Fruit fly (Drosophila melanogaster) whole organism, embryonic: ENCODE data around the gene Patr-1.

Source experiments
- Atf-2 ChIP-seq: fragments of 200-800 bp; sonication (Bioruptor generic); optimal IDR thresholded peaks from 2 replicates; lab custom pipeline; 2016; ENCODE audit warnings: missing biosample characterization, missing genetic modification characterization
- Atf6 ChIP-seq: fragments of 200-800 bp; sonication (Bioruptor generic); IDR thresholded peaks from 2 replicates; pipeline ENCODE4 v1.3.6; 2022; ENCODE audit warnings: missing biosample characterization, missing genetic modification characterization
- B-H2 ChIP-seq: fragments of 200-800 bp; sonication (Bioruptor generic); optimal IDR thresholded peaks from 2 replicates; lab custom pipeline; 2018; ENCODE audit warnings: missing biosample characterization, mild to moderate bottlenecking, missing genetic modification characterization
- BEAF-32 ChIP-seq: fragments of 200-800 bp; sonication (Bioruptor generic); optimal IDR thresholded peaks from 3 replicates; lab custom pipeline; 2017; ENCODE audit warnings: missing biosample characterization, missing genetic modification characterization, mild to moderate bottlenecking, moderate library complexity, missing genetic modification reagents
- Bgb ChIP-seq: fragments of 200-800 bp; sonication (Bioruptor generic); IDR thresholded peaks from 2 replicates; pipeline ENCODE4 v1.3.6; 2022; ENCODE audit warnings: missing biosample characterization, missing genetic modification characterization; ENCODE audit not compliant: partially characterized antibody
- CG10462 ChIP-seq: fragments of 200-800 bp; sonication (Bioruptor generic); optimal IDR thresholded peaks from 2 replicates; lab custom pipeline; 2016; ENCODE audit warnings: missing biosample characterization, missing genetic modification characterization
- CG11085 ChIP-seq: fragments of 200-800 bp; sonication (Bioruptor generic); IDR thresholded peaks from 2 replicates; pipeline ENCODE4 v1.3.6; 2022; ENCODE audit warnings: missing biosample characterization, missing genetic modification characterization
- CG13775 ChIP-seq: fragments of 200-800 bp; sonication (Bioruptor generic); optimal IDR thresholded peaks from 3 replicates; lab custom pipeline; 2017; ENCODE audit warnings: missing biosample characterization, mild to moderate bottlenecking, missing genetic modification characterization
- CG14050 ChIP-seq: fragments of 200-800 bp; sonication (Bioruptor generic); IDR thresholded peaks from 3 replicates; pipeline ENCODE4 v1.3.6; 2022; ENCODE audit warnings: missing biosample characterization, missing genetic modification characterization
- CG14710 ChIP-seq: fragments of 200-800 bp; sonication (Bioruptor generic); optimal IDR thresholded peaks from 3 replicates; lab custom pipeline; 2019; ENCODE audit warnings: missing biosample characterization, mild to moderate bottlenecking, missing genetic modification characterization, moderate library complexity
- CG15696 ChIP-seq: fragments of 200-800 bp; sonication (Bioruptor generic); optimal IDR thresholded peaks from 2 replicates; lab custom pipeline; 2019; ENCODE audit warnings: missing biosample characterization, mild to moderate bottlenecking, missing genetic modification characterization, moderate library complexity
- CG16779 ChIP-seq: fragments of 200-800 bp; sonication (Bioruptor generic); IDR thresholded peaks from 2 replicates; pipeline ENCODE4 v1.3.6; 2022; ENCODE audit warnings: missing biosample characterization, missing genetic modification characterization
- CG16815 ChIP-seq: fragments of 200-800 bp; sonication (Bioruptor generic); optimal IDR thresholded peaks from 3 replicates; lab custom pipeline; 2017; ENCODE audit warnings: missing biosample characterization, mild to moderate bottlenecking, missing genetic modification characterization
- CG17186 ChIP-seq: fragments of 200-800 bp; sonication (Bioruptor generic); optimal IDR thresholded peaks from 3 replicates; lab custom pipeline; 2017; ENCODE audit warnings: missing biosample characterization, missing genetic modification reagents, missing genetic modification characterization
- CG2120 ChIP-seq: fragments of 200-800 bp; sonication (Bioruptor generic); optimal IDR thresholded peaks from 3 replicates; lab custom pipeline; 2016; ENCODE audit warnings: missing biosample characterization, missing genetic modification characterization
- CG3407 ChIP-seq: fragments of 200-800 bp; sonication (Bioruptor generic); optimal IDR thresholded peaks from 2 replicates; lab custom pipeline; 2018; ENCODE audit warnings: missing biosample characterization, mild to moderate bottlenecking, missing genetic modification characterization
- CG7745 ChIP-seq: fragments of 200-800 bp; sonication (Bioruptor generic); optimal IDR thresholded peaks from 2 replicates; lab custom pipeline; 2018; ENCODE audit warnings: missing biosample characterization, mild to moderate bottlenecking, missing genetic modification characterization, moderate library complexity
- CG8765 ChIP-seq: fragments of 200-800 bp; sonication (Bioruptor generic); IDR thresholded peaks from 2 replicates; pipeline ENCODE4 v1.3.6; 2022; ENCODE audit warnings: missing biosample characterization, missing genetic modification characterization
- CG9797 ChIP-seq: fragments of 200-800 bp; sonication (Bioruptor generic); optimal IDR thresholded peaks from 3 replicates; lab custom pipeline; 2018; ENCODE audit warnings: missing biosample characterization, mild to moderate bottlenecking, missing genetic modification characterization
- CG9932 ChIP-seq: fragments of 200-800 bp; sonication (Bioruptor generic); IDR thresholded peaks from 2 replicates; pipeline ENCODE4 v1.3.6; 2022; ENCODE audit warnings: missing biosample characterization, missing genetic modification characterization
- Hand ChIP-seq: fragments of 200-800 bp; sonication (Bioruptor generic); optimal IDR thresholded peaks from 2 replicates; lab custom pipeline; 2017; ENCODE audit warnings: mild to moderate bottlenecking, missing biosample characterization, missing genetic modification reagents, missing genetic modification characterization
- Jarid2 ChIP-seq: fragments of 200-800 bp; sonication (Bioruptor generic); optimal IDR thresholded peaks from 3 replicates; lab custom pipeline; 2017; ENCODE audit warnings: mild to moderate bottlenecking, missing biosample characterization, missing genetic modification reagents, missing genetic modification characterization
- Lpt ChIP-seq: fragments of >200 bp; optimal IDR thresholded peaks from 2 replicates; lab custom pipeline; 2018; ENCODE audit warnings: missing biosample characterization, missing genetic modification characterization
- MBD-R2 ChIP-seq: fragments of 200-800 bp; sonication (Bioruptor generic); IDR thresholded peaks from 2 replicates; pipeline ENCODE4 v1.3.6; 2022; ENCODE audit warnings: missing biosample characterization, missing genetic modification characterization
- Max ChIP-seq: fragments of 200-800 bp; sonication (Bioruptor generic); optimal IDR thresholded peaks from 2 replicates; lab custom pipeline; 2016; ENCODE audit warnings: missing biosample characterization, mild to moderate bottlenecking, missing genetic modification characterization
- Mes4 ChIP-seq: fragments of 200-800 bp; sonication (Bioruptor generic); optimal IDR thresholded peaks from 2 replicates; lab custom pipeline; 2016; ENCODE audit warnings: missing biosample characterization, missing genetic modification characterization
- NFAT ChIP-seq: fragments of 200-800 bp; sonication (Bioruptor generic); IDR thresholded peaks from 2 replicates; pipeline ENCODE4 v1.3.6; 2022; ENCODE audit warnings: missing biosample characterization, missing genetic modification characterization
- NK7.1 ChIP-seq: fragments of 200-800 bp; sonication (Bioruptor generic); optimal IDR thresholded peaks from 3 replicates; lab custom pipeline; 2016; ENCODE audit warnings: missing biosample characterization, missing genetic modification characterization
- Nf-YA ChIP-seq: fragments of 200-800 bp; sonication (Bioruptor generic); IDR thresholded peaks from 2 replicates; pipeline ENCODE4 v1.3.6; 2022; ENCODE audit warnings: missing biosample characterization, missing genetic modification characterization
- Optix ChIP-seq: fragments of 200-800 bp; sonication (Bioruptor generic); IDR thresholded peaks from 3 replicates; pipeline ENCODE4 v1.3.6; 2022; ENCODE audit warnings: missing biosample characterization, missing genetic modification characterization
- Spps ChIP-seq: fragments of 200-800 bp; sonication (Bioruptor generic); optimal IDR thresholded peaks from 2 replicates; lab custom pipeline; 2018; ENCODE audit warnings: missing biosample characterization, mild to moderate bottlenecking, missing genetic modification characterization
- Trl ChIP-seq, 3 experiments: fragments of >200 bp in 2 of 3; fragments of 200-800 bp in 1 of 3; sonication (Bioruptor generic) in 1 of 3; optimal IDR thresholded peaks; 2 replicates in 1 of 3; 3 replicates in 2 of 3; lab custom pipeline; 2016 to 2017; ENCODE audit warnings: missing biosample characterization in 1 of 3, missing genetic modification characterization in 1 of 3
- Usf ChIP-seq: fragments of 200-800 bp; sonication (Bioruptor generic); optimal IDR thresholded peaks from 2 replicates; lab custom pipeline; 2017; ENCODE audit warnings: missing genotype, missing biosample characterization, missing genetic modification characterization
- az2 ChIP-seq: fragments of 200-800 bp; sonication (Bioruptor generic); optimal IDR thresholded peaks from 3 replicates; lab custom pipeline; 2016; ENCODE audit warnings: missing biosample characterization, missing genetic modification characterization
- bcd ChIP-seq: fragments of 200-800 bp; sonication (Bioruptor generic); optimal IDR thresholded peaks from 2 replicates; lab custom pipeline; 2017; ENCODE audit warnings: missing biosample characterization, mild to moderate bottlenecking, missing genetic modification characterization
- cato ChIP-seq: fragments of 200-800 bp; sonication (Bioruptor generic); optimal IDR thresholded peaks from 2 replicates; lab custom pipeline; 2016; ENCODE audit warnings: missing biosample characterization, missing genetic modification characterization, borderline replicate concordance
- dmrt11E ChIP-seq: fragments of 200-800 bp; sonication (Bioruptor generic); optimal IDR thresholded peaks from 3 replicates; lab custom pipeline; 2018; ENCODE audit warnings: missing biosample characterization, mild to moderate bottlenecking, missing genetic modification characterization, moderate library complexity
- emc ChIP-seq: fragments of 200-800 bp; sonication (Bioruptor generic); optimal IDR thresholded peaks from 2 replicates; lab custom pipeline; 2016; ENCODE audit warnings: missing biosample characterization, missing genetic modification characterization
- esg ChIP-seq: fragments of 200-800 bp; sonication (Bioruptor generic); conservative IDR thresholded peaks from 2 replicates; pipeline ENCODE4 v1.3.6; 2022; ENCODE audit warnings: missing biosample characterization, missing genetic modification characterization
- gro ChIP-seq: fragments of 200-800 bp; sonication (Bioruptor generic); optimal IDR thresholded peaks from 2 replicates; lab custom pipeline; 2016; ENCODE audit warnings: missing biosample characterization, missing genetic modification characterization
- gt ChIP-seq: fragments of 200-800 bp; sonication (Bioruptor generic); IDR thresholded peaks from 2 replicates; pipeline ENCODE4 v1.3.6; 2022; ENCODE audit warnings: missing biosample characterization, missing genetic modification characterization
- hth ChIP-seq: fragments of >200 bp; optimal IDR thresholded peaks from 2 replicates; lab custom pipeline; 2017; ENCODE audit warnings: inconsistent platforms
- jigr1 ChIP-seq: fragments of 200-800 bp; sonication (Bioruptor generic); IDR thresholded peaks from 3 replicates; pipeline ENCODE4 v1.3.6; 2022; ENCODE audit warnings: missing biosample characterization, missing genetic modification characterization
- otp ChIP-seq: fragments of 200-800 bp; sonication (Bioruptor generic); IDR thresholded peaks from 3 replicates; pipeline ENCODE4, ENCODE4 v1.3.6; 2022; ENCODE audit warnings: missing biosample characterization, missing genetic modification characterization
- ranshi ChIP-seq: fragments of 200-800 bp; sonication (Bioruptor generic); IDR thresholded peaks from 2 replicates; pipeline ENCODE4 v1.3.6; 2022; ENCODE audit warnings: missing biosample characterization, missing genetic modification characterization
- stwl ChIP-seq: fragments of 200-800 bp; sonication (Bioruptor generic); optimal IDR thresholded peaks from 3 replicates; lab custom pipeline; 2018; ENCODE audit warnings: missing biosample characterization, mild to moderate bottlenecking, missing genetic modification characterization, moderate library complexity
- sug ChIP-seq: fragments of 200-800 bp; optimal IDR thresholded peaks from 2 replicates; lab custom pipeline; 2019; ENCODE audit warnings: missing biosample characterization, mild to moderate bottlenecking, missing genetic modification characterization, moderate library complexity
- tna ChIP-seq: fragments of 200-800 bp; sonication (Bioruptor generic); IDR thresholded peaks from 2 replicates; pipeline ENCODE4 v1.3.6; 2022; ENCODE audit warnings: missing biosample characterization, missing genetic modification characterization; ENCODE audit not compliant: partially characterized antibody
- vvl ChIP-seq: fragments of 200-800 bp; sonication (Bioruptor generic); IDR thresholded peaks from 2 replicates; pipeline ENCODE4 v1.3.6; 2022; ENCODE audit warnings: missing biosample characterization, missing genetic modification characterization
- yki ChIP-seq: fragments of >200 bp; optimal IDR thresholded peaks from 3 replicates; lab custom pipeline; 2018

The Patr-1 gene

DNA sequence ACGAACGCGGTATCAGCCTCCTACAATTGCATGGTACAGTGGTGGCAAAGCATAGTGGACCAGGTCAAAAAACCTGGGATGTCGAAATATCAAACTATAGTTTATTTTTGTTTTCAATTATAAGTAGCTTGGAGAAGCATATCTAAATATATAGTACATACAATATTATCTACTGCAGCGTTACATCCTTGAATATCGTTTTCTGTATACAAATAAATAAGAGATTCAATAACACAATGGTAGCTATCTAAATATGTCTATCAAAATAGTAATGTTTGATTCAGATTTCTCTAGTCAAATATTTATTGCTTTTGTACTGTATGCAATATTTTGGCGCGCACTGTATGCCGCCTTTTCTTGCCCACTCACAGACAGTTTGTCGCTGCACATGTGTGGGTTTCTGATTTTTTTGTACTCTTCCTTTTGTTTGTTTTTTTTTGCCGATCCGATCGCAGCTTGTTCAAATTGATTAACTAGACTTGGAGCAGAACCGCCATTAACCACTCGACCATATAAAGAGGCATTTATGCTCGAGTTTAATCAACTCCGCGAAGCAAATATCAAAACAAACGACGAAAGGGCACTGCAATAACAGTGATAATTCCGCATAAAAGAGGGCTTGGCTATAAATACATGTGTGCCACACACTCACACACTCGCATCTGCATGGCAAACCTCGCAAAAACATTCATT is 37.4 kb downstream of the Patr-1 start (continued):
- TF ChIP-seq Atf-2 (peak; percentile 87), Hand (peak; percentile 93), ranshi (GFP tag; lab: Robert Waterston, UW) (peak; percentile 93), CG16815 (GFP tag; lab: Kevin White, UChicago) (peak; percentile 90), stwl (tag; lab: Kevin White, UChicago) (peak; percentile 40), CG13775 (GFP tag; lab: Kevin White, UChicago) (peak; percentile 97), NK7.1 (peak; percentile 84), CG9932 (GFP tag; lab: Robert Waterston, UW) (peak; percentile 86), hth (no peak), CG3407 (GFP tag; lab: Kevin White, UChicago) (peak; percentile 95), dmrt11E (tag; lab: Kevin White, UChicago) (peak; percentile 96), vvl (peak; percentile 96), CG11085 (peak; percentile 69), CG9797 (GFP tag; lab: Kevin White, UChicago) (no peak), CG2120 (GFP tag; lab: Kevin White, UChicago) (peak; percentile 94), B-H2 (peak; percentile 68), Mes4 (GFP tag; lab: Kevin White, UChicago) (peak; percentile 89), Bgb (GFP tag; lab: Robert Waterston, UW) (no peak), NFAT (GFP tag; lab: Robert Waterston, UW) (peak; percentile 85), CG14050 (GFP tag; lab: Robert Waterston, UW) (peak; percentile 93), Trl (optimal IDR thresholded peaks at IDR 0.05; lab: Kevin White, UChicago) (no peak), Trl (GFP tag; optimal IDR thresholded peaks at IDR 0.05; lab: Kevin White, UChicago) (peak; percentile 91), otp (GFP tag; lab: Robert Waterston, UW) (peak; percentile 92), CG10462 (peak; percentile 94), CG17186 (GFP tag; lab: Kevin White, UChicago) (peak; percentile 81), Jarid2 (GFP tag; lab: Kevin White, UChicago) (peak; percentile 82), jigr1 (peak; percentile 86; the same call in 2 of the 3 replicates), gt (GFP tag; lab: Robert Waterston, UW) (peak; percentile 76), CG7745 (tag; lab: Kevin White, UChicago) (no peak), az2 (GFP tag; lab: Kevin White, UChicago) (peak; percentile 96), esg (peak; percentile 91), Spps (peak; percentile 94), CG16779 (peak; percentile 79), cato (GFP tag; lab: Kevin White, UChicago) (peak; percentile 94), Nf-YA (GFP tag; lab: Robert Waterston, UW) (peak; percentile 78), bcd (GFP tag; lab: Kevin White, UChicago) (peak; percentile 96), CG15696 (tag; lab: Kevin White, UChicago) (peak; percentile 85), emc (GFP tag; lab: Kevin White, UChicago) (peak; percentile 53), Usf (GFP tag; lab: Kevin White, UChicago) (peak; percentile 87), CG8765 (GFP tag; lab: Robert Waterston, UW) (peak; percentile 73), sug (peak; percentile 86), gro (GFP tag; lab: Kevin White, UChicago) (peak; percentile 85), Atf6 (GFP tag; lab: Robert Waterston, UW) (peak; percentile 93), tna (GFP tag; lab: Robert Waterston, UW) (no peak), CG14710 (tag; lab: Kevin White, UChicago) (peak; percentile 96), MBD-R2 (GFP tag; lab: Robert Waterston, UW) (peak; percentile 66; the same call in 1 of the 2 replicates), BEAF-32 (no peak), yki (no peak), Optix (GFP tag; lab: Robert Waterston, UW) (peak; percentile 85), Lpt (GFP tag; lab: Kevin White, UChicago) (no peak), Max (GFP tag; lab: Kevin White, UChicago) (peak; percentile 96)
